Fruit fly (Drosophila melanogaster) whole organism, embryonic: ENCODE data around the gene CG10137.

ENCODE experiments used
- Ada2b ChIP-seq: fragments of 200-800 bp; sonication (Bioruptor generic); IDR thresholded peaks from 2 replicates; pipeline ENCODE4 v1.3.6; 2022; ENCODE audit warnings: missing biosample characterization, missing genetic modification characterization
- Atf3 ChIP-seq: fragments of 200-800 bp; sonication (Bioruptor generic); optimal IDR thresholded peaks from 3 replicates; lab custom pipeline; 2016; ENCODE audit warnings: missing biosample characterization, missing genetic modification characterization
- CG10147 ChIP-seq: fragments of 200-800 bp; sonication (Bioruptor generic); optimal IDR thresholded peaks from 2 replicates; lab custom pipeline; 2019; ENCODE audit warnings: missing biosample characterization, mild to moderate bottlenecking, missing genetic modification characterization, moderate library complexity
- CG11085 ChIP-seq: fragments of 200-800 bp; sonication (Bioruptor generic); IDR thresholded peaks from 2 replicates; pipeline ENCODE4 v1.3.6; 2022; ENCODE audit warnings: missing biosample characterization, missing genetic modification characterization
- CG11247 ChIP-seq: fragments of 200-800 bp; sonication (Bioruptor generic); IDR thresholded peaks from 2 replicates; pipeline ENCODE4 v1.3.6; 2022; ENCODE audit warnings: missing biosample characterization, missing genetic modification characterization
- CG13123 ChIP-seq: fragments of 200-800 bp; sonication (Bioruptor generic); optimal IDR thresholded peaks from 2 replicates; lab custom pipeline; 2016; ENCODE audit warnings: missing biosample characterization, missing genetic modification characterization
- CG13287 ChIP-seq: fragments of 200-800 bp; sonication (Bioruptor generic); IDR thresholded peaks from 2 replicates; pipeline ENCODE4 v1.3.6; 2022; ENCODE audit warnings: missing biosample characterization, missing genetic modification characterization; ENCODE audit not compliant: partially characterized antibody
- CG14860 ChIP-seq: fragments of 200-800 bp; sonication (Bioruptor generic); IDR thresholded peaks from 3 replicates; pipeline ENCODE4 v1.3.6; 2022; ENCODE audit warnings: missing biosample characterization, missing genetic modification characterization; ENCODE audit not compliant: partially characterized antibody
- CG16813 ChIP-seq: fragments of 200-800 bp; sonication (Bioruptor generic); IDR thresholded peaks from 3 replicates; pipeline ENCODE4 v1.3.6; 2022; ENCODE audit warnings: missing biosample characterization, missing genetic modification characterization; ENCODE audit not compliant: partially characterized antibody
- CG17361 ChIP-seq: fragments of 200-800 bp; sonication (Bioruptor generic); IDR thresholded peaks from 3 replicates; pipeline ENCODE4 v1.3.6; 2022; ENCODE audit warnings: missing biosample characterization, missing genetic modification characterization
- CG18262 ChIP-seq: fragments of 200-800 bp; optimal IDR thresholded peaks from 3 replicates; lab custom pipeline; 2019; ENCODE audit warnings: missing biosample characterization, mild to moderate bottlenecking, missing genetic modification characterization, moderate library complexity
- CG18619 ChIP-seq: fragments of 200-800 bp; sonication (Bioruptor generic); optimal IDR thresholded peaks from 3 replicates; lab custom pipeline; 2017; ENCODE audit warnings: missing biosample characterization, mild to moderate bottlenecking, missing genetic modification characterization
- CG33557 ChIP-seq: fragments of 200-800 bp; sonication (Bioruptor generic); optimal IDR thresholded peaks from 2 replicates; lab custom pipeline; 2019; ENCODE audit warnings: missing biosample characterization, mild to moderate bottlenecking, missing genetic modification characterization, moderate library complexity
- CG3838 ChIP-seq: fragments of 200-800 bp; sonication (Bioruptor generic); optimal IDR thresholded peaks from 3 replicates; lab custom pipeline; 2016; ENCODE audit warnings: missing biosample characterization, missing genetic modification characterization
- CG4360 ChIP-seq: fragments of 200-800 bp; sonication (Bioruptor generic); IDR thresholded peaks from 2 replicates; pipeline ENCODE4 v1.3.6; 2022; ENCODE audit warnings: missing biosample characterization, missing genetic modification characterization
- CG6272 ChIP-seq: fragments of 200-800 bp; sonication (Bioruptor generic); IDR thresholded peaks from 2 replicates; pipeline ENCODE4 v1.3.6; 2022; ENCODE audit warnings: missing biosample characterization, missing genetic modification characterization
- CG6791 ChIP-seq: fragments of 200-800 bp; sonication (Bioruptor generic); IDR thresholded peaks from 3 replicates; pipeline ENCODE4 v1.3.6; 2022; ENCODE audit warnings: missing biosample characterization, missing genetic modification characterization; ENCODE audit not compliant: partially characterized antibody
- CG7556 ChIP-seq: fragments of 200-800 bp; sonication (Bioruptor generic); optimal IDR thresholded peaks from 2 replicates; lab custom pipeline; 2017; ENCODE audit warnings: missing biosample characterization, mild to moderate bottlenecking, missing genetic modification characterization
- CG8359 ChIP-seq: fragments of 200-800 bp; sonication (Bioruptor generic); optimal IDR thresholded peaks from 2 replicates; lab custom pipeline; 2017; ENCODE audit warnings: missing biosample characterization, mild to moderate bottlenecking, missing genetic modification characterization, borderline replicate concordance
- D19A ChIP-seq: fragments of 200-800 bp; optimal IDR thresholded peaks from 3 replicates; lab custom pipeline; 2019; ENCODE audit warnings: missing biosample characterization, mild to moderate bottlenecking, missing genetic modification characterization, moderate library complexity
- HLH4C ChIP-seq: fragments of 200-800 bp; sonication (Bioruptor generic); IDR thresholded peaks from 3 replicates; pipeline ENCODE4 v1.3.6; 2022; ENCODE audit warnings: missing biosample characterization, missing genetic modification characterization; ENCODE audit not compliant: partially characterized antibody
- HLH54F ChIP-seq: fragments of 200-800 bp; sonication (Bioruptor generic); optimal IDR thresholded peaks from 3 replicates; lab custom pipeline; 2016; ENCODE audit warnings: missing biosample characterization, missing genetic modification characterization
- Hmr ChIP-seq: fragments of 200-800 bp; sonication (Bioruptor generic); optimal IDR thresholded peaks from 3 replicates; lab custom pipeline; 2017; ENCODE audit warnings: mild to moderate bottlenecking, missing biosample characterization, missing genetic modification reagents, missing genetic modification characterization
- Hr39 ChIP-seq: fragments of >200 bp; optimal IDR thresholded peaks from 2 replicates; lab custom pipeline; 2017
- MESR4 ChIP-seq: fragments of 200-800 bp; sonication (Bioruptor generic); optimal IDR thresholded peaks from 2 replicates; lab custom pipeline; 2018; ENCODE audit warnings: missing biosample characterization, mild to moderate bottlenecking, missing genetic modification characterization, moderate library complexity
- Meics ChIP-seq: fragments of 200-800 bp; sonication (Bioruptor generic); optimal IDR thresholded peaks from 2 replicates; lab custom pipeline; 2017; ENCODE audit warnings: missing biosample characterization, mild to moderate bottlenecking, missing genetic modification characterization
- NFAT ChIP-seq: fragments of 200-800 bp; sonication (Bioruptor generic); IDR thresholded peaks from 2 replicates; pipeline ENCODE4 v1.3.6; 2022; ENCODE audit warnings: missing biosample characterization, missing genetic modification characterization
- Sin3A ChIP-seq: fragments of >200 bp; optimal IDR thresholded peaks from 2 replicates; lab custom pipeline; 2018
- Six4 ChIP-seq: fragments of 200-800 bp; sonication (Bioruptor generic); optimal IDR thresholded peaks from 2 replicates; lab custom pipeline; 2016; ENCODE audit warnings: missing biosample characterization, missing genetic modification characterization
- Sox100B ChIP-seq: fragments of 200-800 bp; sonication (Bioruptor generic); optimal IDR thresholded peaks from 3 replicates; lab custom pipeline; 2018; ENCODE audit warnings: missing biosample characterization, mild to moderate bottlenecking, missing genetic modification characterization
- Usf ChIP-seq: fragments of 200-800 bp; sonication (Bioruptor generic); optimal IDR thresholded peaks from 2 replicates; lab custom pipeline; 2017; ENCODE audit warnings: missing genotype, missing biosample characterization, missing genetic modification characterization
- ash1 ChIP-seq: fragments of 200-800 bp; sonication (Bioruptor generic); optimal IDR thresholded peaks from 2 replicates; lab custom pipeline; 2018; ENCODE audit warnings: missing biosample characterization, mild to moderate bottlenecking, missing genetic modification characterization
- crol ChIP-seq: fragments of 200-800 bp; sonication (Bioruptor generic); IDR thresholded peaks from 2 replicates; pipeline ENCODE4 v1.3.6; 2022; ENCODE audit warnings: missing biosample characterization, missing genetic modification characterization
- cwo ChIP-seq: fragments of 200-800 bp; sonication (Bioruptor generic); optimal IDR thresholded peaks from 3 replicates; lab custom pipeline; 2017; ENCODE audit warnings: missing biosample characterization, missing genetic modification characterization, mild to moderate bottlenecking, moderate library complexity, missing genetic modification reagents
- danr ChIP-seq: fragments of 200-800 bp; sonication (Bioruptor generic); IDR thresholded peaks from 2 replicates; pipeline ENCODE4 v1.3.6; 2022; ENCODE audit warnings: missing biosample characterization, missing genetic modification characterization
- grau ChIP-seq: fragments of 200-800 bp; optimal IDR thresholded peaks from 3 replicates; lab custom pipeline; 2019; ENCODE audit warnings: missing biosample characterization, mild to moderate bottlenecking, missing genetic modification characterization, moderate library complexity
- gt ChIP-seq: fragments of 200-800 bp; sonication (Bioruptor generic); IDR thresholded peaks from 2 replicates; pipeline ENCODE4 v1.3.6; 2022; ENCODE audit warnings: missing biosample characterization, missing genetic modification characterization
- hb ChIP-seq: fragments of 200-800 bp; sonication (Bioruptor generic); IDR thresholded peaks from 3 replicates; pipeline ENCODE4 v1.3.6; 2022; ENCODE audit warnings: missing biosample characterization, missing genetic modification characterization; ENCODE audit not compliant: partially characterized antibody
- lilli ChIP-seq: fragments of 200-800 bp; sonication (Bioruptor generic); optimal IDR thresholded peaks from 3 replicates; lab custom pipeline; 2016; ENCODE audit warnings: missing biosample characterization, missing genetic modification characterization
- nerfin-2 ChIP-seq: fragments of 200-800 bp; sonication (Bioruptor generic); IDR thresholded peaks from 2 replicates; pipeline ENCODE4 v1.3.6; 2022; ENCODE audit warnings: missing biosample characterization, missing genetic modification characterization; ENCODE audit not compliant: partially characterized antibody
- org-1 ChIP-seq: fragments of 200-800 bp; sonication (Bioruptor generic); optimal IDR thresholded peaks from 2 replicates; lab custom pipeline; 2017; ENCODE audit warnings: missing biosample characterization, missing genetic modification characterization
- pnt ChIP-seq: fragments of 200-800 bp; sonication (Bioruptor generic); optimal IDR thresholded peaks from 3 replicates; lab custom pipeline; 2016; ENCODE audit warnings: missing biosample characterization, missing genetic modification characterization
- ro ChIP-seq: fragments of 200-800 bp; sonication (Bioruptor generic); IDR thresholded peaks from 2 replicates; pipeline ENCODE4 v1.3.6; 2022; ENCODE audit warnings: missing biosample characterization, missing genetic modification characterization
- sens-2 ChIP-seq: fragments of 200-800 bp; sonication (Bioruptor generic); IDR thresholded peaks from 2 replicates; pipeline ENCODE4 v1.3.6; 2022; ENCODE audit warnings: missing biosample characterization, missing genetic modification characterization
- sna ChIP-seq: fragments of 200-800 bp; sonication (Bioruptor generic); IDR thresholded peaks from 2 replicates; pipeline ENCODE4 v1.3.6; 2022; ENCODE audit warnings: missing biosample characterization, missing genetic modification characterization; ENCODE audit not compliant: partially characterized antibody
- so ChIP-seq: fragments of 200-800 bp; sonication (Bioruptor generic); IDR thresholded peaks from 3 replicates; pipeline ENCODE4 v1.3.6; 2022; ENCODE audit warnings: missing biosample characterization, missing genetic modification characterization
- sqz ChIP-seq: fragments of 200-800 bp; sonication (Bioruptor generic); optimal IDR thresholded peaks from 3 replicates; lab custom pipeline; 2018; ENCODE audit warnings: missing biosample characterization, mild to moderate bottlenecking, missing genetic modification characterization
- tgo ChIP-seq: fragments of 200-800 bp; sonication (Bioruptor generic); IDR thresholded peaks from 3 replicates; pipeline ENCODE4 v1.3.6; 2022; ENCODE audit warnings: missing biosample characterization, missing genetic modification characterization
- trem ChIP-seq: fragments of 200-800 bp; optimal IDR thresholded peaks from 3 replicates; lab custom pipeline; 2019; ENCODE audit warnings: missing biosample characterization, mild to moderate bottlenecking, missing genetic modification characterization, moderate library complexity
- zf30C ChIP-seq: fragments of 200-800 bp; sonication (Bioruptor generic); optimal IDR thresholded peaks from 3 replicates; lab custom pipeline; 2018; ENCODE audit warnings: missing biosample characterization, mild to moderate bottlenecking, missing genetic modification characterization

Gene CG10137

DNA sequence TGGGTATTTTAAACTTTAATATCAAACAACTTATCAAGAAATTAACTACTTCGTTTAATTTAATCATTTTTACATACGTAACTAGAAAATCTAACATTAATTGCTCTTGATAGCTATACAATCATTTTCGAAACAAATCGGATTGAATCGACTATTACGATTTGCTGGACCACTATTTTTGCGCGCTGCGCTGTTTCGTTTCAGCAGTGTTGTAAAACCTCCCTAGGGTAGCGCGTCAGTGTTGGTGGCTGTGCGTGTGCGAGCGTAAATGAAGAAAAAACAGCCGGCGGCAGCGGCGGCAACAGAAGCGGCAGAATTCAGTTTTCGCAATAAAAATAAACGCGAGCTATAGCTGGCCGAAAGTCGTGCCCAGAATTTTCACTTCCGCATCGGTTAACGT, 6.8 kb downstream of the CG10137 start, which contains the start of gene CG33116 (continued):
- TF ChIP-seq HLH54F (GFP tag; lab: Kevin White, UChicago): peak; percentile 92
- peak; percentile 42; the same call in 1 of the 3 replicates for TF ChIP-seq CG6791 (GFP tag; lab: Robert Waterston, UW)
- TF ChIP-seq hb (GFP tag; lab: Robert Waterston, UW): no peak
- TF ChIP-seq Usf: peak; percentile 65
- peak; percentile 29 for TF ChIP-seq CG3838 (GFP tag; lab: Kevin White, UChicago)
- TF ChIP-seq nerfin-2 (GFP tag; lab: Robert Waterston, UW): 0 out of 2 replicates have a peak, but pooled peaks have one; percentile 15
- 0 out of 2 replicates have a peak, but pooled peaks have one; percentile 38 for TF ChIP-seq CG4360 (GFP tag; lab: Robert Waterston, UW)
- peak; percentile 79 for TF ChIP-seq CG7556 (GFP tag; lab: Kevin White, UChicago)
- peak; percentile 89 for TF ChIP-seq lilli (GFP tag; lab: Kevin White, UChicago)
- peak; percentile 71; the same call in 1 of the 2 replicates for TF ChIP-seq CG11085
- TF ChIP-seq pnt (GFP tag; lab: Kevin White, UChicago): peak; percentile 63
- peak; percentile 31; the same call in 1 of the 2 replicates for TF ChIP-seq danr
- TF ChIP-seq HLH4C (GFP tag; lab: Robert Waterston, UW): no peak
- TF ChIP-seq Sin3A (lab: Kevin White, UChicago): peak; percentile 80
- peak; percentile 54 for TF ChIP-seq CG13287
- TF ChIP-seq ro (GFP tag; lab: Robert Waterston, UW): peak; percentile 40; the same call in 1 of the 2 replicates
- TF ChIP-seq grau (tag; lab: Kevin White, UChicago): peak; percentile 81
- TF ChIP-seq CG14860 (GFP tag; lab: Robert Waterston, UW): no peak
- no peak for TF ChIP-seq gt (GFP tag; lab: Robert Waterston, UW)
- TF ChIP-seq CG13123 (GFP tag; lab: Kevin White, UChicago): peak; percentile 76
- peak; percentile 30; the same call in 1 of the 2 replicates for TF ChIP-seq CG6272 (GFP tag; lab: Robert Waterston, UW)
- peak; percentile 71 for TF ChIP-seq CG11247 (GFP tag; lab: Robert Waterston, UW)
- TF ChIP-seq Meics: peak; percentile 82
- no peak for TF ChIP-seq zf30C (GFP tag; lab: Kevin White, UChicago)
- peak; percentile 83 for TF ChIP-seq NFAT (GFP tag; lab: Robert Waterston, UW)
- TF ChIP-seq sna (GFP tag; lab: Robert Waterston, UW): no peak
- peak; percentile 32 for TF ChIP-seq ash1
- TF ChIP-seq tgo (GFP tag; lab: Robert Waterston, UW): peak; percentile 75
- peak; percentile 71; the same call in 2 of the 3 replicates for TF ChIP-seq so (GFP tag; lab: Robert Waterston, UW)
- peak; percentile 84 for TF ChIP-seq CG17361
- TF ChIP-seq CG33557 (GFP tag; lab: Kevin White, UChicago): peak; percentile 81
- peak; percentile 82 for TF ChIP-seq CG18619
- TF ChIP-seq Hmr: peak; percentile 88
- peak; percentile 45 for TF ChIP-seq CG10147
- no peak for TF ChIP-seq crol (GFP tag; lab: Robert Waterston, UW)
- peak; percentile 83 for TF ChIP-seq trem (tag; lab: Kevin White, UChicago)
- peak; percentile 59; the same call in 1 of the 2 replicates for TF ChIP-seq Ada2b (GFP tag; lab: Robert Waterston, UW)
- TF ChIP-seq Hr39: peak; percentile 68
- TF ChIP-seq CG16813 (GFP tag; lab: Robert Waterston, UW): no peak
- TF ChIP-seq D19A (tag; lab: Kevin White, UChicago): peak; percentile 75
- TF ChIP-seq org-1: peak; percentile 75
- TF ChIP-seq CG18262: peak; percentile 87
- peak; percentile 73 for TF ChIP-seq Six4 (GFP tag; lab: Kevin White, UChicago)
- peak; percentile 42 for TF ChIP-seq CG8359 (GFP tag; lab: Kevin White, UChicago)
- peak; percentile 58 for TF ChIP-seq cwo (GFP tag; lab: Kevin White, UChicago)
- TF ChIP-seq Sox100B (GFP tag; lab: Kevin White, UChicago): peak; percentile 72
- TF ChIP-seq sqz (GFP tag; lab: Kevin White, UChicago): peak; percentile 88
- TF ChIP-seq sens-2 (GFP tag; lab: Robert Waterston, UW): no peak
- peak; percentile 70 for TF ChIP-seq Atf3 (GFP tag; lab: Kevin White, UChicago)
- peak; percentile 57 for TF ChIP-seq MESR4
